Worm (Caenorhabditis elegans) whole organism, early embryonic: Measurements from ENCODE around the gene F20B10.3.
"Not testable (repeated sequence)": the region's sequence is repeated elsewhere in the genome, so short reads cannot be mapped to it uniquely, and the experiment has no call there.

Experiments used
- B0310.2 ChIP-seq: sonication (generic microtip); optimal IDR thresholded peaks from 2 replicates; lab custom pipeline; 2016; ENCODE audit warnings: mild to moderate bottlenecking, missing genetic modification characterization, missing compliant biosample characterization
- F13C5.2 ChIP-seq: sonication (generic microtip); optimal IDR thresholded peaks from 2 replicates; lab custom pipeline; 2017; ENCODE audit warnings: mild to moderate bottlenecking, missing genetic modification characterization, inconsistent platforms, missing compliant biosample characterization
- aly-1 ChIP-seq: sonication (generic microtip); optimal IDR thresholded peaks from 2 replicates; lab custom pipeline; 2016; ENCODE audit warnings: missing genetic modification characterization, missing compliant biosample characterization
- ama-1 ChIP-seq: fragments of 150-350 bp; optimal IDR thresholded peaks from 2 replicates; lab custom pipeline; 2014
- ceh-13 ChIP-seq: fragments of 200-800 bp; sonication (Bioruptor generic); optimal IDR thresholded peaks from 2 replicates; lab custom pipeline; 2018; ENCODE audit warnings: mild to moderate bottlenecking, missing genetic modification characterization, missing compliant biosample characterization
- ceh-36 ChIP-seq: sonication (generic microtip); optimal IDR thresholded peaks from 2 replicates; lab custom pipeline; 2016; ENCODE audit warnings: missing genetic modification characterization, inconsistent platforms, missing compliant biosample characterization
- ets-7 ChIP-seq: sonication (generic microtip); optimal IDR thresholded peaks from 2 replicates; lab custom pipeline; 2016; ENCODE audit warnings: missing genotype, missing genetic modification characterization, missing compliant biosample characterization
- flt-1 ChIP-seq: fragments of 200-800 bp; sonication (Bioruptor generic); IDR thresholded peaks from 2 replicates; pipeline ENCODE4 v1.3.6; 2022; ENCODE audit warnings: missing genetic modification characterization, missing compliant biosample characterization
- hmbx-1 ChIP-seq: sonication (generic microtip); optimal IDR thresholded peaks from 2 replicates; lab custom pipeline; 2016; ENCODE audit warnings: mild to moderate bottlenecking, missing genetic modification characterization, missing compliant biosample characterization
- hmg-4 ChIP-seq: fragments of 200-800 bp; sonication (Bioruptor generic); optimal IDR thresholded peaks from 2 replicates; lab custom pipeline; 2018; ENCODE audit warnings: mild to moderate bottlenecking, missing genetic modification characterization, missing compliant biosample characterization
- hnd-1 ChIP-seq: sonication (generic microtip); optimal IDR thresholded peaks from 2 replicates; lab custom pipeline; 2016; ENCODE audit warnings: missing genetic modification characterization, missing compliant biosample characterization
- pes-1 ChIP-seq: fragments of 200-800 bp; sonication (Bioruptor generic); IDR thresholded peaks from 2 replicates; pipeline ENCODE4 v1.3.6; 2022; ENCODE audit warnings: missing genetic modification reagents, missing genetic modification characterization, missing compliant biosample characterization
- scrt-1 ChIP-seq: fragments of 200-800 bp; sonication (Bioruptor generic); IDR thresholded peaks from 2 replicates; pipeline ENCODE4 v1.3.6; 2022; ENCODE audit warnings: missing genetic modification characterization, missing compliant biosample characterization
- sea-1 ChIP-seq: fragments of 200-800 bp; sonication (Bioruptor generic); conservative IDR thresholded peaks from 2 replicates; pipeline ENCODE4 v1.3.6; 2022; ENCODE audit warnings: missing genetic modification characterization, missing compliant biosample characterization
- tbx-11 ChIP-seq: fragments of 200-800 bp; sonication (Bioruptor generic); IDR thresholded peaks from 2 replicates; pipeline ENCODE4 v1.3.6; 2022; ENCODE audit warnings: missing genetic modification characterization, missing compliant biosample characterization
- tbx-37 ChIP-seq: fragments of 200-800 bp; sonication (Bioruptor generic); conservative IDR thresholded peaks from 2 replicates; pipeline ENCODE4 v1.3.6; 2022; ENCODE audit warnings: missing genetic modification reagents, missing genetic modification characterization, missing compliant biosample characterization
- tra-4 ChIP-seq: sonication (generic microtip); optimal IDR thresholded peaks from 2 replicates; lab custom pipeline; 2017; ENCODE audit warnings: missing genetic modification characterization, missing compliant biosample characterization

F20B10.3 gene

DNA sequence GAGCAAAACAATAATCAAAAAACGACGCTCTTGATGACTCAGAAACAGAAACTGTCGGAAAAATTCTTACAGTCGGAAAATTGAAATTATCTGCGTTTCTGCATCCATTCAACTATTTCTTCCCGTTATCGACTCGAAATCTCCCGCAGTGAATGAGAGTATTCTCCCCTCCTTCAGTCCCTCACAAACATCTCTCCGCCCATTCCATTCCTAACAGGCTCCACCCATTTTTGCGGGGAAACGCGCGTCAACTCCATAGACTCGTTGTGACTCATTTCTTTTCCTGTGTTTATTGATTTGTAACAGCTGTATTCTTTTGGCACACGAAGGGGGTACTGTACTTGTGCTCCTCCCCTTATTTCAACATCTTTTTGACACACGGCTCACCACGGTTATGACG lies 40.2 kb upstream of the F20B10.3 start:
- no peak for TF ChIP-seq ceh-13 (GFP tag; lab: Kevin White, UChicago)
- TF ChIP-seq pes-1 (GFP tag; lab: Robert Waterston, UW) = no peak
- no peak for TF ChIP-seq ets-7 (tag; lab: Kevin White, UChicago)
- no peak for TF ChIP-seq flt-1 (GFP tag; lab: Robert Waterston, UW)
- no peak for TF ChIP-seq hmg-4 (GFP tag; lab: Kevin White, UChicago)
- TF ChIP-seq B0310.2 (tag; lab: Kevin White, UChicago) = no peak
- TF ChIP-seq hmbx-1 (tag; lab: Kevin White, UChicago) = no peak

DNA sequence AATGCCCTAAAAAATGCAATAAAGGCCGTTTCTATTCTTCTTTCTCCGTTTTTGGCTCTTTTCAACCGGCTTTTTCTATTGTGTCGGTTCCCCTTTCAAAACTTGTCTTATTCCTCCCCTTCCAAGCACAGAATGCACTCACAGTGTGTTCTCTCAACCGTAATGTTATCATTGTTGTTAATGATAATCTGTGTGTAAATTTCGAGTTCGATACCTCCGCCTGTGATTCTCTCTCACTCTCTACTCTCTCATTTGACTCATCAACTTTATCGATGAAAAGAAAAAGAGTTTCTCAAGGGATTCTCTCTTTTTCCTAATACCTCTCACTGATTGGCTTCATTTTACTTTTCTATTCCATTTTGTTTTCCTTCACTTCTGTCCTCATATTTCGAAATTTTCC lies 39.3 kb upstream of the F20B10.3 start:
- TF ChIP-seq ceh-36 (tag; lab: Kevin White, UChicago) (no peak), ama-1 (lab: Kevin White, UChicago) (no peak), hmbx-1 (tag; lab: Kevin White, UChicago) (no peak), flt-1 (GFP tag; lab: Robert Waterston, UW) (no peak), pes-1 (GFP tag; lab: Robert Waterston, UW) (no peak), ceh-13 (GFP tag; lab: Kevin White, UChicago) (no peak), aly-1 (tag; lab: Kevin White, UChicago) (no peak), tra-4 (no peak), F13C5.2 (tag; lab: Kevin White, UChicago) (no peak), ets-7 (tag; lab: Kevin White, UChicago) (no peak), B0310.2 (tag; lab: Kevin White, UChicago) (no peak), hmg-4 (GFP tag; lab: Kevin White, UChicago) (no peak), tbx-37 (no peak), scrt-1 (GFP tag; lab: Robert Waterston, UW) (no peak), tbx-11 (no peak), hnd-1 (tag; lab: Kevin White, UChicago) (no peak), sea-1 (GFP tag; lab: Robert Waterston, UW) (no peak)

DNA sequence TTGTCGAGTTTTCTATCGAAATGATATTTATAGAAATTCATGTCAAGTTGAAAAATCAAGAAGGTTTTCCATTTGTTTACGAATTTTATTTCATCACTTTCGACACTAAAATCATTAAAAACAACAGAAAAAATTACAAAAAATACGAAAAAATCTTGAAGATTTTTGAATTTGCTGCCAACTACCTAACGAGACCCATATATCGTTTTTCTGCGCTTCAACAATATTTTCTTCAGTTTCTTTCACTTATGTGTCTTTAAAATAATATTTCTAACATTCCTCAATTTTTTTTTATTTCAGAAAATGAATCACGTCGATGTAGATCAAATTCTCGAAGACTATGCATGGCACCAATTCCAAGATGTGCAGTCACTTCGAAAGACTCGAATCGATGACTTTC lies 38.8 kb upstream of the F20B10.3 start, which contains the start of gene lin-24:
TSS of gene lin-24 (plus strand) at position 301 of the 400 bp plus-strand sequence.
- TF ChIP-seq tbx-11 (no peak), ceh-13 (GFP tag; lab: Kevin White, UChicago) (no peak), pes-1 (GFP tag; lab: Robert Waterston, UW) (no peak), hmg-4 (GFP tag; lab: Kevin White, UChicago) (no peak), sea-1 (GFP tag; lab: Robert Waterston, UW) (no peak), tra-4 (no peak), hnd-1 (tag; lab: Kevin White, UChicago) (no peak), scrt-1 (GFP tag; lab: Robert Waterston, UW) (no peak), ets-7 (tag; lab: Kevin White, UChicago) (no peak), flt-1 (GFP tag; lab: Robert Waterston, UW) (no peak), ceh-36 (tag; lab: Kevin White, UChicago) (no peak), F13C5.2 (tag; lab: Kevin White, UChicago) (no peak), tbx-37 (no peak), ama-1 (lab: Kevin White, UChicago) (no peak), B0310.2 (tag; lab: Kevin White, UChicago) (no peak), hmbx-1 (tag; lab: Kevin White, UChicago) (no peak), aly-1 (tag; lab: Kevin White, UChicago) (no peak)

DNA sequence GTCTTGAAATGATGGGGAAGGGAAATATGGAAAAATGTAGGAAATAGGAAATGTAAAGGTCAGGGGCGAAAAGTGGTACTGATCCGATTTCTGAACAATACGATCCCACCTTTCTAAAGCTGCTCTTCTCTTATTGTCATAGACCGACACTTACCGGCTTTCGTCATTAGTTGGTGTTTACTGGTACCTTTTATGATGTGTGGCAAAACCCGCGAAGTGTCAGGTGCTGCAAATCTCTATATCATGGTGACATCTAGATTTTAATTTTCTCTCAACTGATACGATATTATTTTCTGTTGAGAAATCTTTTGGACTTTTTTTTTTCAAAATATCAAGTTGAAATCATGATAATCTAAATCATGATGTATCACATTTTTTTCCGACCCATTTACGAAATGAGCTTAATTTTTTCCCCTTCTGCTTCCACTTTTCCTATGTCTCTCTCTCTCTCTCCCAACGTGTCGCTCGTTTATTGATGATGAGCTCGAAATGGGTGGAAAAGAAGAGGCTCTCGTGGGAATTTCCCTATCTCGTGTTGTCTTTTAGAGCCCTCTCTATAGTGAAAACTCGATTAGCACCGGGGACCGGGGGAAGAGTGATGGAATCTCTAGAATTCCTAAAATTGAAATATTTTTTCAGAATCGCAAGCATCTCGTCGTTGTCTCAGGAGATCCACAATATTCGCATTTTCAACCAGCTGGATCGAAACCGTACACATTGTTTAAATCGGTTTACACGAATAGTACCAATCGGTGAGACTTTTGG lies 36.6 kb upstream of the F20B10.3 start:
- no peak for TF ChIP-seq tbx-37
- no peak for TF ChIP-seq tbx-11
- TF ChIP-seq flt-1 (GFP tag; lab: Robert Waterston, UW) = no peak
- no peak for TF ChIP-seq pes-1 (GFP tag; lab: Robert Waterston, UW)
- TF ChIP-seq hnd-1 (tag; lab: Kevin White, UChicago) = no peak
- no peak for TF ChIP-seq aly-1 (tag; lab: Kevin White, UChicago)
- TF ChIP-seq scrt-1 (GFP tag; lab: Robert Waterston, UW) = no peak
- no peak for TF ChIP-seq ceh-36 (tag; lab: Kevin White, UChicago)
- TF ChIP-seq tra-4 = no peak
- no peak for TF ChIP-seq ets-7 (tag; lab: Kevin White, UChicago)
- TF ChIP-seq sea-1 (GFP tag; lab: Robert Waterston, UW) = no peak

DNA sequence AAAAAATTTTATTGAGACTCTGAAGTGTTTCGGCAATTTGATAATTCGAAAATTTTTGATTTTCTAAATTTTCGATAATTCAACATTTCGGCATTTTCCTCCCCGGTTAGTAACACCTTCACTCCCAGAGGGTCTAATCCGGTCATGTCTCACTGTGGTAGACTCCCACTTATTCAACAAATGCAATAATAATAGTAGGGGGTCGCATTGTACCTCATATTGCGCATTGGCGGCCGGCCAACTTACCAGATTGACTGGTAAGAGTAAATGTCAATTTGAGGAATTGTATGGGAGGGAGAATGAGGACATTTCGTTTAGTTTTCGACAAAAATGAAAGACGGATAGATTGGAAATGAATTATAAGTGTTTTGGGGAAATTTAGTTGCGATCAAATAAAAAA lies 34.3 kb upstream of the F20B10.3 start:
- TF ChIP-seq sea-1 (GFP tag; lab: Robert Waterston, UW) (no peak), F13C5.2 (tag; lab: Kevin White, UChicago) (no peak), scrt-1 (GFP tag; lab: Robert Waterston, UW) (no peak), ceh-13 (GFP tag; lab: Kevin White, UChicago) (no peak), hnd-1 (tag; lab: Kevin White, UChicago) (no peak), tra-4 (no peak), ceh-36 (tag; lab: Kevin White, UChicago) (no peak), ama-1 (lab: Kevin White, UChicago) (no peak), aly-1 (tag; lab: Kevin White, UChicago) (no peak), flt-1 (GFP tag; lab: Robert Waterston, UW) (no peak)

DNA sequence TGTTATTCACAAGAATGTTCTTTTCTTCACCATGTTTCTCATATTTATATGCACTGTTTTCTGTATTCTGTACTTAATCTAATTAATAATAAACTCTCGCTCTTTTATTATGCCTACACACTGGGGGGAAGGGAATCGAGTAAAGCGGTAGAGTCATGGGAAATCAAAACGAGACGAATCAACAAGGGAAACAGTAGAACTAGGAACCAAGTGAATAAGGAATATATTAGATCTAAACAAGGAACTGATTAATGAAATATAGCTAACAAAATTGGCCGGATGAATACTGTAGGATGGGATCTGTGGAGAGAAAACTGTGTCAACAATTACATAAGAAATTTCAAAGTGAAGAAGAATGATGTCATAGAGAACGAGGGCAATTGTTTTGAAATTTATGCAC lies 33.1 kb upstream of the F20B10.3 start:
- TF ChIP-seq tbx-37 = no peak
- no peak for TF ChIP-seq ets-7 (tag; lab: Kevin White, UChicago)
- no peak for TF ChIP-seq flt-1 (GFP tag; lab: Robert Waterston, UW)
- TF ChIP-seq ceh-36 (tag; lab: Kevin White, UChicago) = no peak
- no peak for TF ChIP-seq pes-1 (GFP tag; lab: Robert Waterston, UW)
- TF ChIP-seq scrt-1 (GFP tag; lab: Robert Waterston, UW) = no peak
- TF ChIP-seq ceh-13 (GFP tag; lab: Kevin White, UChicago) = no peak
- no peak for TF ChIP-seq hnd-1 (tag; lab: Kevin White, UChicago)
- no peak for TF ChIP-seq F13C5.2 (tag; lab: Kevin White, UChicago)

DNA sequence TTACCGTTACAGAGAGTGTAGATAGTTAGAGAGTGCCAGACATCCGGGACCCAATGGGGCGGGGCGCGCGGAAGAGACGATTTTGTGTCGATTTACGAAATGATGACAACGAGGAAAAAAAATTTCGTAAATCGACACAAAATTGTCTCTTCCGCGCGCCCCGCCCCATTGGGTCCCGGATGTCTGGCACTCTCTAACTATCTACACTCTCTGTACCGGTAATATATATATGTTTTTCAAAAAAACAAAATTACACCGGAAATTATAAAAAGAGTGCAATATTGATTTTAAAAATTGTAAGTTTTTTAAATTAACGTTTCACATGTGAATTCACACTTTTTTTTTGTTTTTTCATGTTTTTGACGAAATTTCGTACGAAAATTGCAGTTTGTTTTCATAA lies 30.0 kb upstream of the F20B10.3 start, which contains the start of gene B0001.4:
TSS of gene B0001.4 (minus strand) at position 101 of the 400 bp plus-strand sequence.
- TF ChIP-seq hnd-1 (tag; lab: Kevin White, UChicago); scrt-1 (GFP tag; lab: Robert Waterston, UW); tra-4: not testable (repeated sequence)
